Worm (Caenorhabditis elegans) whole organism, late embryonic: ENCODE data around the gene erp-44.3.

ENCODE experiments used
- C08G9.2 ChIP-seq: sonication (generic microtip); optimal IDR thresholded peaks from 2 replicates; lab custom pipeline; 2016; ENCODE audit warnings: mild to moderate bottlenecking, missing genetic modification characterization, moderate library complexity, missing compliant biosample characterization
- C38D4.7 ChIP-seq: fragments of 200-800 bp; sonication (Bioruptor generic); optimal IDR thresholded peaks from 2 replicates; lab custom pipeline; 2018; ENCODE audit warnings: mild to moderate bottlenecking, missing genetic modification characterization, moderate library complexity, missing compliant biosample characterization
- F13H6.1 ChIP-seq: sonication (generic microtip); optimal IDR thresholded peaks from 2 replicates; lab custom pipeline; 2016; ENCODE audit warnings: missing genetic modification characterization, missing compliant biosample characterization
- K02D7.2 ChIP-seq: sonication (generic microtip); optimal IDR thresholded peaks from 2 replicates; lab custom pipeline; 2017; ENCODE audit warnings: mild to moderate bottlenecking, missing genetic modification characterization, missing compliant biosample characterization
- T23F11.4 ChIP-seq: fragments of 200-800 bp; sonication (Bioruptor generic); optimal IDR thresholded peaks from 2 replicates; lab custom pipeline; 2018; ENCODE audit warnings: mild to moderate bottlenecking, missing genetic modification characterization, missing compliant biosample characterization
- Y22D7AL.16 ChIP-seq: sonication (generic microtip); optimal IDR thresholded peaks from 2 replicates; lab custom pipeline; 2016; ENCODE audit warnings: missing genetic modification characterization, missing compliant biosample characterization
- ama-1 ChIP-seq: fragments of 150-350 bp; optimal IDR thresholded peaks from 2 replicates; lab custom pipeline; 2014
- ceh-14 ChIP-seq: sonication (generic microtip); optimal IDR thresholded peaks from 2 replicates; lab custom pipeline; 2016; ENCODE audit warnings: missing genotype, missing genetic modification characterization, missing compliant biosample characterization
- ceh-2 ChIP-seq: sonication (generic microtip); optimal IDR thresholded peaks from 2 replicates; lab custom pipeline; 2016; ENCODE audit warnings: missing genotype, missing genetic modification characterization, missing compliant biosample characterization
- ceh-24 ChIP-seq: sonication (generic microtip); optimal IDR thresholded peaks from 2 replicates; lab custom pipeline; 2016; ENCODE audit warnings: mild to moderate bottlenecking, missing genetic modification characterization, missing compliant biosample characterization
- ceh-30 ChIP-seq: fragments of 150-350 bp; optimal IDR thresholded peaks from 2 replicates; lab custom pipeline; 2014; ENCODE audit warnings: missing biosample characterization, missing genetic modification characterization
- ceh-34 ChIP-seq: sonication (generic microtip); optimal IDR thresholded peaks from 2 replicates; lab custom pipeline; 2016; ENCODE audit warnings: mild to moderate bottlenecking, missing genetic modification characterization, missing compliant biosample characterization
- ceh-48 ChIP-seq: sonication (generic microtip); optimal IDR thresholded peaks from 2 replicates; lab custom pipeline; 2016; ENCODE audit warnings: missing genetic modification characterization, inconsistent platforms, missing compliant biosample characterization
- ceh-6 ChIP-seq: fragments of 200-800 bp; sonication (Bioruptor generic); optimal IDR thresholded peaks from 2 replicates; lab custom pipeline; 2018; ENCODE audit warnings: mild to moderate bottlenecking, missing genetic modification characterization, missing compliant biosample characterization
- che-1 ChIP-seq: sonication (generic microtip); optimal IDR thresholded peaks from 2 replicates; lab custom pipeline; 2016; ENCODE audit warnings: mild to moderate bottlenecking, missing genetic modification characterization, missing compliant biosample characterization
- dmd-4 ChIP-seq: sonication (generic microtip); optimal IDR thresholded peaks from 2 replicates; lab custom pipeline; 2016; ENCODE audit warnings: borderline replicate concordance, missing genetic modification characterization, missing compliant biosample characterization
- dve-1 ChIP-seq: sonication (generic microtip); optimal IDR thresholded peaks from 2 replicates; lab custom pipeline; 2017; ENCODE audit warnings: antibody characterized with exemption, mild to moderate bottlenecking, missing genetic modification characterization, missing compliant biosample characterization
- ets-4 ChIP-seq: sonication (generic microtip); optimal IDR thresholded peaks from 2 replicates; lab custom pipeline; 2016; ENCODE audit warnings: missing genetic modification characterization, missing compliant biosample characterization
- eyg-1 ChIP-seq: sonication (generic microtip); optimal IDR thresholded peaks from 2 replicates; lab custom pipeline; 2016; ENCODE audit warnings: missing genotype, missing genetic modification characterization, missing compliant biosample characterization
- fkh-10 ChIP-seq: fragments of 150-350 bp; optimal IDR thresholded peaks from 2 replicates; lab custom pipeline; 2014; ENCODE audit warnings: missing biosample characterization, missing genetic modification reagents, missing genetic modification characterization
- gmeb-2 ChIP-seq: sonication (generic microtip); optimal IDR thresholded peaks from 2 replicates; lab custom pipeline; 2016; ENCODE audit warnings: missing genetic modification characterization, inconsistent platforms, missing compliant biosample characterization
- hlh-30 ChIP-seq: sonication (generic microtip); optimal IDR thresholded peaks from 2 replicates; lab custom pipeline; 2017; ENCODE audit warnings: antibody characterized with exemption, missing genetic modification characterization, missing compliant biosample characterization; ENCODE audit not compliant: insufficient read depth
- hlh-6 ChIP-seq: sonication (generic microtip); optimal IDR thresholded peaks from 2 replicates; lab custom pipeline; 2016; ENCODE audit warnings: missing genotype, missing genetic modification characterization, missing compliant biosample characterization
- lim-6 ChIP-seq: sonication (generic microtip); optimal IDR thresholded peaks from 2 replicates; lab custom pipeline; 2016; ENCODE audit warnings: missing genetic modification characterization, missing compliant biosample characterization
- lin-11 ChIP-seq: fragments of 200-800 bp; sonication (Bioruptor generic); optimal IDR thresholded peaks from 2 replicates; lab custom pipeline; 2018; ENCODE audit warnings: mild to moderate bottlenecking, missing genetic modification characterization, missing compliant biosample characterization
- mec-3 ChIP-seq: sonication (generic microtip); optimal IDR thresholded peaks from 2 replicates; lab custom pipeline; 2016; ENCODE audit warnings: borderline replicate concordance, missing genetic modification characterization, missing compliant biosample characterization
- nfya-1 ChIP-seq: sonication (generic microtip); optimal IDR thresholded peaks from 2 replicates; lab custom pipeline; 2017; ENCODE audit warnings: missing genetic modification characterization, mild to moderate bottlenecking, missing compliant biosample characterization, antibody characterized with exemption, moderate library complexity
- nhr-232 ChIP-seq: sonication (generic microtip); optimal IDR thresholded peaks from 2 replicates; lab custom pipeline; 2016; ENCODE audit warnings: missing genetic modification characterization, missing compliant biosample characterization
- npax-4 ChIP-seq: sonication (generic microtip); optimal IDR thresholded peaks from 2 replicates; lab custom pipeline; 2016; ENCODE audit warnings: missing genetic modification characterization, missing compliant biosample characterization
- pat-9 ChIP-seq: fragments of 200-800 bp; sonication (Bioruptor generic); optimal IDR thresholded peaks from 2 replicates; lab custom pipeline; 2018; ENCODE audit warnings: mild to moderate bottlenecking, missing genetic modification characterization, moderate library complexity, missing compliant biosample characterization
- pax-1 ChIP-seq: fragments of 150-350 bp; optimal IDR thresholded peaks from 2 replicates; lab custom pipeline; 2014; ENCODE audit warnings: missing biosample characterization, missing genetic modification characterization
- pros-1 ChIP-seq: fragments of 150-350 bp; optimal IDR thresholded peaks from 2 replicates; lab custom pipeline; 2014; ENCODE audit warnings: missing biosample characterization, missing genetic modification reagents, missing genetic modification characterization
- rnt-1 ChIP-seq: sonication (generic microtip); optimal IDR thresholded peaks from 2 replicates; lab custom pipeline; 2016; ENCODE audit warnings: missing genetic modification characterization, missing compliant biosample characterization
- sox-2 ChIP-seq: fragments of 200-800 bp; sonication (Bioruptor generic); IDR thresholded peaks from 2 replicates; pipeline ENCODE4 v1.3.6; 2022; ENCODE audit warnings: missing genetic modification reagents, missing genetic modification characterization, missing compliant biosample characterization
- sox-4 ChIP-seq: sonication (generic microtip); optimal IDR thresholded peaks from 2 replicates; lab custom pipeline; 2017; ENCODE audit warnings: mild to moderate bottlenecking, missing genetic modification characterization, inconsistent platforms, missing compliant biosample characterization
- ttx-3 ChIP-seq: sonication (generic microtip); optimal IDR thresholded peaks from 2 replicates; lab custom pipeline; 2016; ENCODE audit warnings: missing genetic modification reagents, missing genetic modification characterization, missing compliant biosample characterization
- unc-42 ChIP-seq: sonication (generic microtip); optimal IDR thresholded peaks from 2 replicates; lab custom pipeline; 2016; ENCODE audit warnings: missing genotype, missing genetic modification characterization, missing compliant biosample characterization
- unc-55 ChIP-seq: sonication (generic microtip); optimal IDR thresholded peaks from 2 replicates; lab custom pipeline; 2017; ENCODE audit warnings: missing biosample characterization, missing genetic modification reagents, missing genetic modification characterization
- ztf-16 ChIP-seq: sonication (generic microtip); optimal IDR thresholded peaks from 2 replicates; lab custom pipeline; 2017; ENCODE audit warnings: missing genetic modification characterization, missing compliant biosample characterization

erp-44.3 gene

DNA sequence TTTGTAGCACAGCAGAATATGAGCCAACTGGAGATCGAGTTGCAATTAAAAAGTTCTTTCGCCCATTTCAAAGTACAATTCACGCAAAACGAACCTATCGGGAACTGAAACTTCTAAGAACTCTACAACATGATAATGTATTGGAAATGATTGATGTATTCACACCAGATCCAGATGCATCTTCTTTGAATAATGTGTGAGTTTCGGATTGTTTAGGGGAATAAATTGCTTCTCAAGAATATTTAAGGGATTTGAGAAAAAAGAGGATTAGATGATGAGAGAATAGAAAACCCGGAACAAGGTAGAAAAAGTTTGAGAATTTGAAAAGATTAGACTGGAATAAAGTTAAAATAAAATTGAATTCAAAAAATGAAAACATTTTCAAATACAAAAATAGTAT is 21.9 kb downstream of the erp-44.3 start:
- no peak for TF ChIP-seq ceh-48 (tag; lab: Kevin White, UChicago)
- TF ChIP-seq pros-1, result no peak
- no peak for TF ChIP-seq lim-6 (tag; lab: Kevin White, UChicago)
- no peak for TF ChIP-seq gmeb-2 (tag; lab: Kevin White, UChicago)
- no peak for TF ChIP-seq rnt-1 (tag; lab: Kevin White, UChicago)
- TF ChIP-seq ceh-34 (tag; lab: Kevin White, UChicago), result no peak

ce11 chrIV:8146283-8146682 is 23.8 kb downstream of the erp-44.3 start:
- TF ChIP-seq pat-9 (tag; lab: Kevin White, UChicago) (no peak), Y22D7AL.16 (no peak), che-1 (tag; lab: Kevin White, UChicago) (no peak), hlh-30 (peak; percentile 91), nfya-1 (peak; percentile 10), lim-6 (tag; lab: Kevin White, UChicago) (no peak)

DNA sequence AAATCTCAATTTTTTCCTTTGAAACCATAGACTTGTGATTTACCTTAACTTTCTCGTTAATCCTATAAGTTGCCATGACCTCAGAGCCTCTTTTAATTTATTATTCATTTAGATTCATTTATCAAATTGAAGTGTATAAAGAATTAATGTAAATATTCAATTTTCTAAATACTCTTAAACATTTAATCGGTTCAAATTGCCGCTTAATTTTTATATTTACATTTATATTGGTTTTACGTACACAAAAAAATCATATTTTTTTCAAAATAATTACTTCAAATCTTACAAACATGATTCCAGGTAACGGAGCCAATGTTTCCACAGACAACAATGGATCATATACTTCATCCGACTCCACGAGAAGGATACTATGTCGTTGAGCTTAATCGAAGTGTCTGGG is 26.0 kb downstream of the erp-44.3 start, which contains the start of gene pmk-1:
Gene pmk-1, plus strand, starts transcription at position 301 of the 400 bp plus-strand sequence.
- TF ChIP-seq ceh-6 (no peak), ceh-14 (tag; lab: Kevin White, UChicago) (no peak), lim-6 (tag; lab: Kevin White, UChicago) (no peak), T23F11.4 (no peak), nfya-1 (no peak), npax-4 (tag; lab: Kevin White, UChicago) (no peak), nhr-232 (no peak), ttx-3 (tag; lab: Kevin White, UChicago) (no peak), fkh-10 (no peak), ztf-16 (tag; lab: Kevin White, UChicago) (no peak), K02D7.2 (tag; lab: Kevin White, UChicago) (no peak), gmeb-2 (tag; lab: Kevin White, UChicago) (no peak), dmd-4 (tag; lab: Kevin White, UChicago) (no peak), sox-4 (tag; lab: Kevin White, UChicago) (no peak), unc-55 (GFP tag; lab: Kevin White, UChicago) (no peak)

DNA sequence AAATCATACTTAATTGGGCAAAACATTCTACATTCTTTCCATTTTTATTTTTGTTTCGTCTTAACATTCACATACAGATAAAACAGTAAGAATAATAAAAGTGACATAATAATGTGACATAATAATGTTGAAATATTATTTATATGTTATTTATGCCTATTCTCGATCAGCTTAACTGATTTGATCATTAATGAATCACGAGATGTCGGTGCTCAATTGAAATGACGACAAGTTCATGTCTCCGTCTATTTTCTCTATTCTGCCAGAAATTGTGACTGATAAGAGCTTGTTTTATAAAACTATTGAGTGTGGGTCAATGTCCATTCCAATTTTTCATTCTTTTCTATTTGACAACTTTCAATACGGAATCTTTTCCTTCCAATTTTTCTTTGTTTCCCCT is 29.3 kb downstream of the erp-44.3 start:
- TF ChIP-seq ets-4 (tag; lab: Kevin White, UChicago) (no peak), rnt-1 (tag; lab: Kevin White, UChicago) (no peak), ceh-2 (tag; lab: Kevin White, UChicago) (no peak)

- TF ChIP-seq T23F11.4 (no peak), pax-1 (tag; lab: Kevin White, UChicago) (no peak), lin-11 (tag; lab: Kevin White, UChicago) (no peak), eyg-1 (tag; lab: Kevin White, UChicago) (no peak), hlh-6 (tag; lab: Kevin White, UChicago) (no peak), nfya-1 (no peak), ztf-16 (tag; lab: Kevin White, UChicago) (no peak)
Measured at ce11 chrIV:8152145-8152544, 29.7 kb downstream of the erp-44.3 start, which contains the start of gene faah-2. TSS of gene faah-2 (plus strand) at chrIV:8152445.

DNA sequence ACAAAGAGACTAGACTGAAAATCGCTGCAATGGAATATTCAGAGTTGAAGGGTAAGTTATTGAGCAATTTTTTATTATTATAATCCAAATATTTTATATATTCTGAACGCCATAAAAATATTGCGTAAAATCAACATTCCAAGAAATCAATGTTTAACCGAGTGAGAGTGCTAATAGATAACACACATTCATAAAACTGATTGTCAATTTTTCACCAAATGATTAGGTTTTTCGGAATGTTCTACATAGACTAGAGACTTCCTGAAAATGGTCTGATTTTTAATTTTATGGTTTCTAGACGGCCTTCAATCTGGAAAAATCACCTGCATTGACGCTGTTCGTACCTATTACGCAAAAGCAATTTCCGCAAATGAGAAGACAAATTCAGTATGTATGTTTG is 30.2 kb downstream of the erp-44.3 start:
- TF ChIP-seq hlh-6 (tag; lab: Kevin White, UChicago) (no peak), dve-1 (tag; lab: Kevin White, UChicago) (no peak), F13H6.1 (tag; lab: Kevin White, UChicago) (no peak), C38D4.7 (GFP tag; lab: Kevin White, UChicago) (no peak), ceh-24 (tag; lab: Kevin White, UChicago) (no peak), fkh-10 (no peak), ceh-30 (tag; lab: Kevin White, UChicago) (no peak), sox-2 (GFP tag; lab: Robert Waterston, UW) (no peak), ama-1 (lab: Kevin White, UChicago) (no peak), C08G9.2 (tag; lab: Kevin White, UChicago) (no peak), mec-3 (tag; lab: Kevin White, UChicago) (no peak), unc-42 (tag; lab: Kevin White, UChicago) (no peak), nfya-1 (no peak), ceh-2 (tag; lab: Kevin White, UChicago) (no peak)
- TF ChIP-seq, all 69 proteins: peak for 0
